Fruit fly (Drosophila melanogaster) whole organism, embryonic: ENCODE data around the gene CG34278.
A peak's percentile ranks its signal among the peaks of the same experiment; 100 is the strongest.

Experiments used
- Ada2b ChIP-seq: fragments of 200-800 bp; sonication (Bioruptor generic); IDR thresholded peaks from 2 replicates; pipeline ENCODE4 v1.3.6; 2022; ENCODE audit warnings: missing biosample characterization, missing genetic modification characterization
- Antp ChIP-seq: fragments of 200-800 bp; sonication (Bioruptor generic); optimal IDR thresholded peaks from 3 replicates; lab custom pipeline; 2016; ENCODE audit warnings: missing biosample characterization, missing genetic modification characterization
- BtbVII ChIP-seq: fragments of 200-800 bp; sonication (Bioruptor generic); optimal IDR thresholded peaks from 3 replicates; lab custom pipeline; 2017; ENCODE audit warnings: missing biosample characterization, mild to moderate bottlenecking, missing genetic modification characterization
- CG10543 ChIP-seq: fragments of 200-800 bp; sonication (Bioruptor generic); optimal IDR thresholded peaks from 3 replicates; lab custom pipeline; 2017; ENCODE audit warnings: missing biosample characterization, mild to moderate bottlenecking, missing genetic modification characterization, moderate library complexity
- CG11695 ChIP-seq: fragments of 200-800 bp; sonication (Bioruptor generic); IDR thresholded peaks from 3 replicates; pipeline ENCODE4 v1.3.6; 2022; ENCODE audit warnings: missing biosample characterization, missing genetic modification characterization
- CG13123 ChIP-seq: fragments of 200-800 bp; sonication (Bioruptor generic); optimal IDR thresholded peaks from 2 replicates; lab custom pipeline; 2016; ENCODE audit warnings: missing biosample characterization, missing genetic modification characterization
- CG13624 ChIP-seq: fragments of 200-800 bp; sonication (Bioruptor generic); optimal IDR thresholded peaks from 2 replicates; lab custom pipeline; 2016; ENCODE audit warnings: missing biosample characterization, missing genetic modification characterization
- CG15479 ChIP-seq: fragments of 200-800 bp; sonication (Bioruptor generic); optimal IDR thresholded peaks from 3 replicates; lab custom pipeline; 2019; ENCODE audit warnings: missing biosample characterization, mild to moderate bottlenecking, missing genetic modification characterization, moderate library complexity
- CG17912 ChIP-seq: fragments of 200-800 bp; sonication (Bioruptor generic); optimal IDR thresholded peaks from 2 replicates; lab custom pipeline; 2018; ENCODE audit warnings: missing biosample characterization, mild to moderate bottlenecking, missing genetic modification characterization
- CG1832 ChIP-seq: fragments of 200-800 bp; sonication (Bioruptor generic); optimal IDR thresholded peaks from 2 replicates; lab custom pipeline; 2017; ENCODE audit warnings: missing biosample characterization, mild to moderate bottlenecking, missing genetic modification characterization, inconsistent platforms
- CG32532 ChIP-seq: fragments of 200-800 bp; sonication (Bioruptor generic); IDR thresholded peaks from 2 replicates; pipeline ENCODE4 v1.3.6; 2022; ENCODE audit warnings: missing biosample characterization, missing genetic modification characterization
- CG3726 ChIP-seq: fragments of 200-800 bp; sonication (Bioruptor generic); IDR thresholded peaks from 3 replicates; pipeline ENCODE4, ENCODE4 v1.3.6; 2022; ENCODE audit warnings: missing biosample characterization, missing genetic modification characterization
- CG4328 ChIP-seq: fragments of 200-800 bp; sonication (Bioruptor generic); optimal IDR thresholded peaks from 3 replicates; lab custom pipeline; 2017; ENCODE audit warnings: missing biosample characterization, missing genetic modification reagents, missing genetic modification characterization
- CG4404 ChIP-seq: fragments of 200-800 bp; sonication (Bioruptor generic); IDR thresholded peaks from 2 replicates; pipeline ENCODE4 v1.3.6; 2022; ENCODE audit warnings: missing biosample characterization, missing genetic modification characterization
- CG6689 ChIP-seq: fragments of 200-800 bp; sonication (Bioruptor generic); IDR thresholded peaks from 2 replicates; pipeline ENCODE4 v1.3.6; 2022; ENCODE audit warnings: missing biosample characterization, missing genetic modification characterization
- CG7928 ChIP-seq: fragments of 200-800 bp; sonication (Bioruptor generic); optimal IDR thresholded peaks from 2 replicates; lab custom pipeline; 2017; ENCODE audit warnings: missing biosample characterization, mild to moderate bottlenecking, missing genetic modification characterization
- CG8359 ChIP-seq: fragments of 200-800 bp; sonication (Bioruptor generic); optimal IDR thresholded peaks from 2 replicates; lab custom pipeline; 2017; ENCODE audit warnings: missing biosample characterization, mild to moderate bottlenecking, missing genetic modification characterization, borderline replicate concordance
- CG9727 ChIP-seq: fragments of 200-800 bp; sonication (Bioruptor generic); optimal IDR thresholded peaks from 3 replicates; lab custom pipeline; 2017; ENCODE audit warnings: missing biosample characterization, mild to moderate bottlenecking, missing genetic modification characterization
- CTCF ChIP-seq: fragments of 200-800 bp; sonication (Bioruptor generic); optimal IDR thresholded peaks from 2 replicates; lab custom pipeline; 2017; ENCODE audit warnings: missing biosample characterization, mild to moderate bottlenecking, missing genetic modification characterization, moderate library complexity
- Dek ChIP-seq: fragments of 200-800 bp; sonication (Bioruptor generic); optimal IDR thresholded peaks from 3 replicates; lab custom pipeline; 2019; ENCODE audit warnings: missing biosample characterization, mild to moderate bottlenecking, missing genetic modification characterization, moderate library complexity
- Dref ChIP-seq: fragments of 200-800 bp; sonication (Bioruptor generic); IDR thresholded peaks from 2 replicates; pipeline ENCODE4 v1.3.6; 2022; ENCODE audit warnings: missing biosample characterization, missing genetic modification characterization
- Drgx ChIP-seq: fragments of 200-800 bp; sonication (Bioruptor generic); IDR thresholded peaks from 2 replicates; pipeline ENCODE4 v1.3.6; 2022; ENCODE audit warnings: missing biosample characterization, missing genetic modification characterization
- E2f1 ChIP-seq: fragments of 200-800 bp; sonication (Bioruptor generic); IDR thresholded peaks from 2 replicates; pipeline ENCODE4 v1.3.6; 2022; ENCODE audit warnings: missing biosample characterization, missing genetic modification characterization
- GATAe ChIP-seq: fragments of 200-800 bp; sonication (Bioruptor generic); conservative IDR thresholded peaks from 2 replicates; pipeline ENCODE4 v1.3.6; 2022; ENCODE audit warnings: missing biosample characterization, missing genetic modification characterization
- HLH4C ChIP-seq: fragments of 200-800 bp; sonication (Bioruptor generic); IDR thresholded peaks from 3 replicates; pipeline ENCODE4 v1.3.6; 2022; ENCODE audit warnings: missing biosample characterization, missing genetic modification characterization; ENCODE audit not compliant: partially characterized antibody
- Hand ChIP-seq: fragments of 200-800 bp; sonication (Bioruptor generic); optimal IDR thresholded peaks from 2 replicates; lab custom pipeline; 2017; ENCODE audit warnings: mild to moderate bottlenecking, missing biosample characterization, missing genetic modification reagents, missing genetic modification characterization
- HmgD ChIP-seq: fragments of 200-800 bp; sonication (Bioruptor generic); optimal IDR thresholded peaks from 3 replicates; lab custom pipeline; 2016; ENCODE audit warnings: missing biosample characterization, missing genetic modification characterization
- Med ChIP-seq: fragments of 200-800 bp; sonication (Bioruptor generic); peaks from one replicate; lab custom pipeline; 2016; ENCODE audit warnings: missing biosample characterization, missing genetic modification characterization, mild to moderate bottlenecking, inconsistent platforms, moderate library complexity
- Opbp ChIP-seq: fragments of 200-800 bp; sonication (Bioruptor generic); IDR thresholded peaks from 3 replicates; pipeline ENCODE4 v1.3.6; 2022; ENCODE audit warnings: missing biosample characterization, missing genetic modification characterization; ENCODE audit not compliant: partially characterized antibody
- Pdp1 ChIP-seq, 2 experiments: fragments of 200-800 bp; sonication (Bioruptor generic); optimal IDR thresholded peaks; 3 replicates each; lab custom pipeline; 2016; ENCODE audit warnings: missing biosample characterization in 2 of 2, missing genetic modification characterization in 2 of 2, mild to moderate bottlenecking in 1 of 2, moderate library complexity in 1 of 2
- Poxn ChIP-seq: fragments of 200-800 bp; sonication (Bioruptor generic); IDR thresholded peaks from 2 replicates; pipeline ENCODE4 v1.3.6; 2022; ENCODE audit warnings: missing biosample characterization, missing genetic modification characterization
- Rfx ChIP-seq: fragments of 200-800 bp; sonication (Bioruptor generic); IDR thresholded peaks from 2 replicates; pipeline ENCODE4 v1.3.6; 2022; ENCODE audit warnings: missing biosample characterization, missing genetic modification characterization
- Six4 ChIP-seq: fragments of 200-800 bp; sonication (Bioruptor generic); optimal IDR thresholded peaks from 2 replicates; lab custom pipeline; 2016; ENCODE audit warnings: missing biosample characterization, missing genetic modification characterization
- Sox102F ChIP-seq: fragments of 200-800 bp; sonication (Bioruptor generic); optimal IDR thresholded peaks from 2 replicates; lab custom pipeline; 2018; ENCODE audit warnings: missing biosample characterization, mild to moderate bottlenecking, missing genetic modification characterization, moderate library complexity
- TFAM ChIP-seq: fragments of 200-800 bp; sonication (Bioruptor generic); optimal IDR thresholded peaks from 2 replicates; lab custom pipeline; 2017; ENCODE audit warnings: missing biosample characterization, missing genetic modification characterization, inconsistent platforms
- bsh ChIP-seq, 2 experiments: fragments of 200-800 bp; sonication (Bioruptor generic); optimal IDR thresholded peaks; 2 replicates each; lab custom pipeline; 2017 to 2018; ENCODE audit warnings: mild to moderate bottlenecking in 2 of 2, missing biosample characterization in 2 of 2, missing genetic modification characterization in 2 of 2, moderate library complexity in 1 of 2
- btn ChIP-seq: fragments of 200-800 bp; sonication (Bioruptor generic); optimal IDR thresholded peaks from 2 replicates; lab custom pipeline; 2016; ENCODE audit warnings: missing biosample characterization, missing genetic modification characterization
- cg ChIP-seq: fragments of 200-800 bp; sonication (Bioruptor generic); optimal IDR thresholded peaks from 3 replicates; lab custom pipeline; 2019; ENCODE audit warnings: missing biosample characterization, mild to moderate bottlenecking, missing genetic modification characterization, moderate library complexity
- corto ChIP-seq: fragments of 200-800 bp; sonication (Bioruptor generic); optimal IDR thresholded peaks from 2 replicates; lab custom pipeline; 2016; ENCODE audit warnings: missing biosample characterization, mild to moderate bottlenecking, missing genetic modification characterization, moderate library complexity
- crc ChIP-seq: fragments of 200-800 bp; sonication (Bioruptor generic); optimal IDR thresholded peaks from 2 replicates; lab custom pipeline; 2016; ENCODE audit warnings: missing biosample characterization, missing genetic modification characterization
- danr ChIP-seq: fragments of 200-800 bp; sonication (Bioruptor generic); IDR thresholded peaks from 2 replicates; pipeline ENCODE4 v1.3.6; 2022; ENCODE audit warnings: missing biosample characterization, missing genetic modification characterization
- gce ChIP-seq: fragments of 200-800 bp; sonication (Bioruptor generic); IDR thresholded peaks from 3 replicates; pipeline ENCODE4 v1.3.6; 2022; ENCODE audit warnings: missing biosample characterization, missing genetic modification characterization
- gcm2 ChIP-seq: fragments of 200-800 bp; sonication (Bioruptor generic); optimal IDR thresholded peaks from 2 replicates; lab custom pipeline; 2016; ENCODE audit warnings: missing biosample characterization, missing genetic modification characterization
- h ChIP-seq: fragments of >200 bp; optimal IDR thresholded peaks from 2 replicates; lab custom pipeline; 2017
- peb ChIP-seq: fragments of 200-800 bp; sonication (Bioruptor generic); IDR thresholded peaks from 2 replicates; pipeline ENCODE4 v1.3.6; 2022; ENCODE audit warnings: missing biosample characterization, missing genetic modification characterization
- pfk ChIP-seq: fragments of 200-800 bp; sonication (Bioruptor generic); optimal IDR thresholded peaks from 2 replicates; lab custom pipeline; 2018; ENCODE audit warnings: missing biosample characterization, mild to moderate bottlenecking, missing genetic modification characterization, moderate library complexity
- rib ChIP-seq: fragments of 200-800 bp; sonication (Bioruptor generic); IDR thresholded peaks from 2 replicates; pipeline ENCODE4 v1.3.6; 2022; ENCODE audit warnings: missing biosample characterization, missing genetic modification characterization
- sima ChIP-seq: fragments of 200-800 bp; sonication (Bioruptor generic); optimal IDR thresholded peaks from 2 replicates; lab custom pipeline; 2016; ENCODE audit warnings: missing biosample characterization, missing genetic modification characterization
- ssp ChIP-seq: fragments of 200-800 bp; sonication (Bioruptor generic); IDR thresholded peaks from 2 replicates; pipeline ENCODE4 v1.3.6; 2022; ENCODE audit warnings: missing biosample characterization, missing genetic modification characterization
- z ChIP-seq: fragments of 200-800 bp; sonication (Bioruptor generic); IDR thresholded peaks from 3 replicates; pipeline ENCODE4 v1.3.6; 2022; ENCODE audit warnings: missing biosample characterization, missing genetic modification characterization
- zfh2 ChIP-seq: fragments of 200-800 bp; sonication (Bioruptor generic); optimal IDR thresholded peaks from 2 replicates; lab custom pipeline; 2016; ENCODE audit warnings: missing biosample characterization, missing genetic modification characterization

Gene CG34278

DNA sequence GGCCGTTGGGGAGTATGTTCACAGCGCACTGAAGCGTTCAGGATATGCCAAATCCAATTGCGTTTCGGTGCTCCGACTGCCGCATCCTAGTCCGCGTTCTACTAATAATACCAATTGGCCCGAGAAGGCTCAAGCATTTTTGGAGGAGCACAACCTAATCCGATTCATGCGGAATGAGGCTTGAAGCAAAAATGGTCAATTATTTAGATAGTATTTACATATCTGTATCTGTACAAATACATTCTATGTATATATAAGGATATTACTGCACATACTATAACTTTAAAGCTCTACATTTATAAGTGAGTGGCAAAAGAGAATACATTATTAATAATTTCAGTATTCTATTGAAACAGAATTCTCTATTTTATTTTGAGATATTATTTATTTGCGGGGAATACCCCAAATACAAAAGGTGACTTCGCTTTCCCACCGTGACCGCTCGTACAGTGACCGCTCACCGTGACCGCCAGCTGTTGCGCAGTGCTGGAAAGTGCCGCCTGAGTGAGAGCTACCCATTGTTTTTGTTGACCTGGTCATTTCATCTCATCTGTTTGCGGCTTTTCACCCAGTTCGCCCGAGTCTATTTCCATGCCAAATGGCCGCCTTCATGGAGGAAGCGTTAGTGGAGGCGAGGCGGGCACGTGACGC lies 31.2 kb downstream of the CG34278 start, which contains the start of gene CG5292 (continued):
- TF ChIP-seq bsh (GFP tag; optimal IDR thresholded peaks at IDR 0.05; lab: Kevin White, UChicago) (no peak), E2f1 (GFP tag; lab: Robert Waterston, UW) (peak; percentile 54; the same call in 1 of the 2 replicates), gcm2 (GFP tag; lab: Kevin White, UChicago) (peak; percentile 12), pfk (no peak), peb (no peak), z (no peak), CG11695 (GFP tag; lab: Robert Waterston, UW) (0 out of 3 replicates have a peak, but pooled peaks have one; percentile 33), Poxn (no peak), CG9727 (GFP tag; lab: Kevin White, UChicago) (peak; percentile 43), btn (GFP tag; lab: Kevin White, UChicago) (no peak), Drgx (GFP tag; lab: Robert Waterston, UW) (peak; percentile 64), zfh2 (GFP tag; lab: Kevin White, UChicago) (peak; percentile 49), CG10543 (GFP tag; lab: Kevin White, UChicago) (no peak), CTCF (GFP tag; lab: Kevin White, UChicago) (no peak), TFAM (GFP tag; lab: Kevin White, UChicago) (no peak), Opbp (peak; percentile 73), gce (GFP tag; lab: Robert Waterston, UW) (no peak), Dref (GFP tag; lab: Robert Waterston, UW) (0 out of 2 replicates have a peak, but pooled peaks have one; percentile 36), Med (GFP tag; lab: Kevin White, UChicago) (peak; percentile 91), h (lab: Kevin White, UChicago) (no peak), corto (GFP tag; lab: Kevin White, UChicago) (no peak), CG32532 (GFP tag; lab: Robert Waterston, UW) (peak; percentile 80), Ada2b (GFP tag; lab: Robert Waterston, UW) (peak; percentile 52), CG15479 (no peak), CG6689 (GFP tag; lab: Robert Waterston, UW) (peak; percentile 56), crc (GFP tag; lab: Kevin White, UChicago) (no peak), Dek (tag; lab: Kevin White, UChicago) (peak; percentile 57), CG4404 (GFP tag; lab: Robert Waterston, UW) (no peak), danr (GFP tag; lab: Robert Waterston, UW) (no peak), CG17912 (GFP tag; lab: Kevin White, UChicago) (peak; percentile 3), CG13123 (no peak), Six4 (GFP tag; lab: Kevin White, UChicago) (no peak), Pdp1 (GFP tag; optimal IDR thresholded peaks at IDR 0.05; lab: Kevin White, UChicago) (peak in 1 of 2 experiments; percentile 28), ssp (GFP tag; lab: Robert Waterston, UW) (0 out of 2 replicates have a peak, but pooled peaks have one; percentile 22), CG4328 (GFP tag; lab: Kevin White, UChicago) (peak; percentile 51), Rfx (GFP tag; lab: Robert Waterston, UW) (peak; percentile 79), CG3726 (GFP tag; lab: Robert Waterston, UW) (0 out of 3 replicates have a peak, but pooled peaks have one; percentile 28), BtbVII (GFP tag; lab: Kevin White, UChicago) (no peak), rib (peak; percentile 32; the same call in 1 of the 2 replicates), CG1832 (GFP tag; lab: Kevin White, UChicago) (no peak), Sox102F (no peak), CG7928 (GFP tag; lab: Kevin White, UChicago) (no peak), HmgD (GFP tag; lab: Kevin White, UChicago) (no peak), CG13624 (no peak), Antp (GFP tag; lab: Kevin White, UChicago) (peak; percentile 35), CG8359 (GFP tag; lab: Kevin White, UChicago) (no peak), sima (GFP tag; lab: Kevin White, UChicago) (no peak), Hand (GFP tag; lab: Kevin White, UChicago) (no peak), cg (GFP tag; lab: Kevin White, UChicago) (no peak), GATAe (GFP tag; lab: Robert Waterston, UW) (no peak), HLH4C (GFP tag; lab: Robert Waterston, UW) (peak; percentile 23; the same call in 1 of the 3 replicates)
